Fruit fly (Drosophila melanogaster): ENCODE data around the gene Rhau.

- TF ChIP-seq usp (GFP tag; optimal IDR thresholded peaks at IDR 0.05) (no peak), pan (optimal IDR thresholded peaks at IDR 0.05) (no peak)
Measured at dm6 chr2L:20793881-20794280, 36.1 kb upstream of the Rhau start.
